Worm (Caenorhabditis elegans): Measurements from ENCODE around the gene gcy-9.
A peak's percentile ranks its signal among the peaks of the same experiment; 100 is the strongest.

DNA sequence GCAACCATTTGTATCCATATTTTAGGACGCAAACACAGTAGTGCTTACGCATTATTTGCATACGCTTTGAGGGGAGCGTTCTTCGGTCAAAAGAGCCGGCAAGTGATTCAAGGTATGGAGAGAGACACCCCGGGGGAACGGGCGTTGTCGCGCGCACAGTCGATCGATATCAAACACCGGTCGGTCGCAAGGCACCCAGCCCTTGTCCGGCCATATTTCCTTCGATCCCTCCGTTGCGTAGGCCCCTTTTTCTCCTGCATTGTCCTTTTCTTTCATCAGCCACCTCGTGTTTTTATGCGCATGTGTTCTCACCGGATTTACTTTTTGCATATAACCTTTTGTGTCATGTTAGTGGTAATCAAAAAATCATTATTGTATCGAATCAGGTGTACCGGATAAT, 28.3 kb upstream of the gcy-9 start:
- no peak for TF ChIP-seq T23F11.4 (GFP tag; optimal IDR thresholded peaks at IDR 0.05)
- no peak for TF ChIP-seq ttx-3 (tag; optimal IDR thresholded peaks at IDR 0.05)
- no peak for TF ChIP-seq pros-1 (tag; optimal IDR thresholded peaks at IDR 0.05)
- TF ChIP-seq hlh-13 (GFP tag; optimal IDR thresholded peaks at IDR 0.05): no peak
- peak; percentile 10 for TF ChIP-seq ref-2 (tag; optimal IDR thresholded peaks at IDR 0.05)
- no peak for TF ChIP-seq fkh-10 (GFP tag; optimal IDR thresholded peaks at IDR 0.05)
- no peak for TF ChIP-seq unc-55 (GFP tag; optimal IDR thresholded peaks at IDR 0.05)
- no peak for TF ChIP-seq ama-1 (optimal IDR thresholded peaks at IDR 0.05)
